Worm (Caenorhabditis elegans) whole organism, young adult: ENCODE results near the gene M28.9.
A peak's percentile ranks its signal among the peaks of the same experiment; 100 is the strongest.

Experiments used
- B0035.1 ChIP-seq: sonication (generic microtip); optimal IDR thresholded peaks from 2 replicates; lab custom pipeline; 2016; ENCODE audit warnings: missing genetic modification characterization, mild to moderate bottlenecking, missing compliant biosample characterization, missing genotype, missing genetic modification reagents
- F23B12.7 ChIP-seq: sonication (generic microtip); optimal IDR thresholded peaks from 2 replicates; lab custom pipeline; 2017; ENCODE audit warnings: missing genetic modification characterization, mild to moderate bottlenecking, missing compliant biosample characterization, antibody characterized with exemption, moderate library complexity; ENCODE audit not compliant: insufficient read depth
- F33H1.4 ChIP-seq: fragments of 200-800 bp; sonication (Bioruptor generic); IDR thresholded peaks from 2 replicates; pipeline ENCODE4 v1.3.6; 2022; ENCODE audit warnings: missing genetic modification reagents, missing genetic modification characterization, missing compliant biosample characterization
- F37B4.10 ChIP-seq: fragments of 200-800 bp; sonication (Bioruptor generic); IDR thresholded peaks from 2 replicates; pipeline ENCODE4 v1.3.6; 2022; ENCODE audit warnings: missing genetic modification characterization, missing compliant biosample characterization
- F57C9.4 ChIP-seq: sonication (generic microtip); optimal IDR thresholded peaks from 2 replicates; lab custom pipeline; 2017; ENCODE audit warnings: mild to moderate bottlenecking, missing genetic modification characterization, missing compliant biosample characterization
- Y56A3A.18 ChIP-seq: fragments of 200-800 bp; sonication (Bioruptor generic); IDR thresholded peaks from 2 replicates; pipeline ENCODE4 v1.3.6; 2022; ENCODE audit warnings: missing genetic modification reagents, missing genetic modification characterization, missing compliant biosample characterization
- ama-1 ChIP-seq, 3 experiments: fragments of 150-350 bp in 1 of 3; sonication (generic microtip) in 2 of 3; optimal IDR thresholded peaks; 2 replicates each; lab custom pipeline; 2014 to 2018; ENCODE audit warnings: missing biosample characterization in 2 of 3, missing genetic modification characterization in 2 of 3, missing genetic modification reagents in 2 of 3
- athp-1 ChIP-seq: sonication (generic microtip); optimal IDR thresholded peaks from 2 replicates; lab custom pipeline; 2017; ENCODE audit warnings: mild to moderate bottlenecking, missing genetic modification characterization, missing compliant biosample characterization
- attf-5 ChIP-seq: fragments of 200-800 bp; sonication (Bioruptor generic); optimal IDR thresholded peaks from 2 replicates; lab custom pipeline; 2018; ENCODE audit warnings: mild to moderate bottlenecking, missing genetic modification characterization, missing compliant biosample characterization
- ccch-3 ChIP-seq: fragments of 200-800 bp; sonication (Bioruptor generic); optimal IDR thresholded peaks from 2 replicates; lab custom pipeline; 2018; ENCODE audit warnings: mild to moderate bottlenecking, missing genetic modification characterization, missing compliant biosample characterization
- ceh-100 ChIP-seq: fragments of 200-800 bp; sonication (Bioruptor generic); IDR thresholded peaks from 2 replicates; pipeline ENCODE4 v1.3.6; 2022; ENCODE audit warnings: missing genetic modification reagents, missing genetic modification characterization, missing compliant biosample characterization
- dox-1 ChIP-seq: fragments of 200-800 bp; sonication (Bioruptor generic); IDR thresholded peaks from 2 replicates; pipeline ENCODE4 v1.3.6; 2022; ENCODE audit warnings: missing genetic modification reagents, missing genetic modification characterization, missing compliant biosample characterization
- efl-1 ChIP-seq: fragments of 150-350 bp; optimal IDR thresholded peaks from 2 replicates; lab custom pipeline; 2014; ENCODE audit warnings: missing biosample characterization, missing genetic modification reagents, missing genetic modification characterization
- egl-18 ChIP-seq: fragments of 200-800 bp; sonication (Bioruptor generic); IDR thresholded peaks from 2 replicates; pipeline ENCODE4 v1.3.6; 2022; ENCODE audit warnings: missing genetic modification reagents, missing genetic modification characterization, missing compliant biosample characterization
- ets-4 ChIP-seq: fragments of 200-800 bp; sonication (Bioruptor generic); optimal IDR thresholded peaks from 2 replicates; lab custom pipeline; 2018; ENCODE audit warnings: mild to moderate bottlenecking, missing genetic modification characterization, missing compliant biosample characterization
- him-1 ChIP-seq: sonication (generic microtip); optimal IDR thresholded peaks from 2 replicates; lab custom pipeline; 2016; ENCODE audit warnings: missing genotype, missing genetic modification reagents, missing genetic modification characterization, missing compliant biosample characterization
- hlh-12 ChIP-seq: sonication (generic microtip); optimal IDR thresholded peaks from 2 replicates; lab custom pipeline; 2016; ENCODE audit warnings: missing genetic modification characterization, missing compliant biosample characterization
- hlh-26 ChIP-seq: fragments of 200-800 bp; sonication (Bioruptor generic); conservative IDR thresholded peaks from 2 replicates; pipeline ENCODE4 v1.3.6; 2022; ENCODE audit warnings: missing genetic modification reagents, missing genetic modification characterization, missing compliant biosample characterization
- hmg-1.2 ChIP-seq: fragments of 200-800 bp; sonication (Bioruptor generic); IDR thresholded peaks from 2 replicates; pipeline ENCODE4 v1.3.6; 2022; ENCODE audit warnings: missing genetic modification reagents, missing genetic modification characterization, missing compliant biosample characterization
- lin-26 ChIP-seq: fragments of 200-800 bp; sonication (Bioruptor generic); IDR thresholded peaks from 2 replicates; pipeline ENCODE4 v1.3.6; 2022; ENCODE audit warnings: missing genetic modification reagents, missing genetic modification characterization, missing compliant biosample characterization
- lin-35 ChIP-seq, 3 experiments: fragments of 150-350 bp in 2 of 3; sonication (generic microtip) in 1 of 3; optimal IDR thresholded peaks; 2 replicates each; lab custom pipeline; 2014 to 2018; ENCODE audit warnings: missing biosample characterization in 3 of 3, missing genetic modification characterization in 3 of 3, missing genetic modification reagents in 3 of 3
- lsl-1 ChIP-seq: fragments of 200-800 bp; sonication (Bioruptor generic); optimal IDR thresholded peaks from 2 replicates; lab custom pipeline; 2018; ENCODE audit warnings: mild to moderate bottlenecking, missing genetic modification characterization, moderate library complexity, missing compliant biosample characterization
- madf-3 ChIP-seq: fragments of 200-800 bp; sonication (Bioruptor generic); IDR thresholded peaks from 2 replicates; pipeline ENCODE4 v1.3.6; 2022; ENCODE audit warnings: missing genetic modification reagents, missing genetic modification characterization, missing compliant biosample characterization
- madf-8 ChIP-seq: fragments of 200-800 bp; sonication (Bioruptor generic); conservative IDR thresholded peaks from 2 replicates; pipeline ENCODE4 v1.3.6; 2022; ENCODE audit warnings: missing genetic modification reagents, missing genetic modification characterization, missing compliant biosample characterization
- mcd-1 ChIP-seq: fragments of 200-800 bp; sonication (Bioruptor generic); IDR thresholded peaks from 2 replicates; pipeline ENCODE4 v1.3.6; 2022; ENCODE audit warnings: missing genetic modification reagents, missing genetic modification characterization, missing compliant biosample characterization
- nfya-2 ChIP-seq: fragments of 200-800 bp; sonication (Bioruptor generic); IDR thresholded peaks from 2 replicates; pipeline ENCODE4 v1.3.6; 2022; ENCODE audit warnings: missing genetic modification reagents, missing genetic modification characterization, missing compliant biosample characterization
- nhr-80 ChIP-seq: sonication (generic microtip); optimal IDR thresholded peaks from 2 replicates; lab custom pipeline; 2016; ENCODE audit warnings: missing genetic modification characterization, missing compliant biosample characterization
- pbrm-1 ChIP-seq: fragments of 200-800 bp; sonication (Bioruptor generic); IDR thresholded peaks from 2 replicates; pipeline ENCODE4 v1.3.6; 2022; ENCODE audit warnings: missing genetic modification reagents, missing genetic modification characterization, missing compliant biosample characterization
- rcor-1 ChIP-seq: fragments of 200-800 bp; sonication (Bioruptor generic); IDR thresholded peaks from 2 replicates; pipeline ENCODE4 v1.3.6; 2022; ENCODE audit warnings: missing genetic modification reagents, missing genetic modification characterization, missing compliant biosample characterization
- snpc-3.4 ChIP-seq: sonication (generic microtip); optimal IDR thresholded peaks from 2 replicates; lab custom pipeline; 2017; ENCODE audit warnings: missing genetic modification characterization, mild to moderate bottlenecking, missing compliant biosample characterization, antibody characterized with exemption, moderate library complexity, missing genotype, missing genetic modification reagents
- sptf-2 ChIP-seq: fragments of 200-800 bp; sonication (Bioruptor generic); optimal IDR thresholded peaks from 2 replicates; lab custom pipeline; 2018; ENCODE audit warnings: mild to moderate bottlenecking, missing genetic modification characterization, missing compliant biosample characterization
- tbp1 ChIP-seq: fragments of 200-800 bp; sonication (Bioruptor generic); optimal IDR thresholded peaks from 2 replicates; lab custom pipeline; 2018; ENCODE audit warnings: mild to moderate bottlenecking, missing genetic modification characterization, missing compliant biosample characterization
- unc-62 ChIP-seq: fragments of 150-350 bp; optimal IDR thresholded peaks from 2 replicates; lab custom pipeline; 2014; ENCODE audit warnings: missing biosample characterization, missing genetic modification reagents, missing genetic modification characterization
- ztf-6 ChIP-seq: fragments of 200-800 bp; sonication (Bioruptor generic); IDR thresholded peaks from 2 replicates; pipeline ENCODE4 v1.3.6; 2022; ENCODE audit warnings: missing genetic modification reagents, missing genetic modification characterization, missing compliant biosample characterization

The M28.9 gene

ce11 chrII:10605512-10605911 is 33.7 kb upstream of the M28.9 start, which contains the start of gene taf-13:
Gene taf-13 (minus strand): TSS chrII:10605612.
- no peak for TF ChIP-seq egl-18 (GFP tag; lab: Robert Waterston, UW)
- TF ChIP-seq snpc-3.4 (tag; lab: Kevin White, UChicago): no peak
- TF ChIP-seq hmg-1.2 (GFP tag; lab: Robert Waterston, UW): no peak
- TF ChIP-seq F57C9.4 (tag; lab: Kevin White, UChicago): no peak
- TF ChIP-seq F37B4.10: no peak
- no peak for TF ChIP-seq madf-3 (GFP tag; lab: Robert Waterston, UW)
- TF ChIP-seq hlh-26: no peak
- TF ChIP-seq nhr-80 (tag; lab: Kevin White, UChicago): no peak
- TF ChIP-seq hlh-12: no peak
- no peak for TF ChIP-seq dox-1 (GFP tag; lab: Robert Waterston, UW)
- TF ChIP-seq unc-62 (GFP tag; lab: Kevin White, UChicago): no peak
- TF ChIP-seq B0035.1: no peak

DNA sequence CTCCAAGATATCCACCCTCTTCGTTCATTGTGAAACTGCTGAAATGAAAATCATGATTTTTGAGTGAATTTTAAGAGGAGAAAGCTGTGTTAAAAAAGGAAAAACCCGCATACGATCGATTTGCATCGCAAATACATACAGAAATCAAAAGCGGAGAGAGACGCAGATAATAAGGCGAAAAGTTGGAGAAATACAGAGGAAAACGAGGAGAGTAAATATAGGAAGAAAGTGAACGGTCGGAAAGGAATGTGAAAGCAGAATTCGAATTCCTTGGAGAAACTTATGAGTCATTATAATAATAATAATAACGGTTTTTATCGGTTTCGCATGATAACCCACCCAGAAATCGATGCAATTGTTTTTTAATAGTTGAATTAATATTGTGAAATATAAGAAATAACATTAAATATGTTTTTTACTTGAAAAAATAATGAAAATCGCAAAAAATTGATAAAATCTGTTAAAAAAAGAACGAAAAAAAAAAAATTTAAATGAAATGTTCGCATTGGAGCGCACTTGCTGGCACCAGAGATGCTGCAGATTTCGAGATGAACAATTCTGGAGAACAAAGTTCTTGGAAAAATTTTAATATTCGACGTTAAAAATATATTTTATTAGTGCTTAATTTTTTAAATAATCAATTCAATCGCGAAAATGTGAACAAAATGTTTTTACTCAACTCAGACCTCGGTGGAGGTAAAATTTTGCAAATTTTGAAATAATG is 31.8 kb upstream of the M28.9 start, which contains the start of gene ccm-3:
ccm-3 (minus strand) TSS at position 38 of the 724 bp plus-strand sequence.
- peak; percentile 79 for TF ChIP-seq attf-5 (GFP tag; lab: Kevin White, UChicago)
- TF ChIP-seq ama-1 (optimal IDR thresholded peaks at IDR 0.05; lab: Kevin White, UChicago): no peak
- no peak for TF ChIP-seq ama-1 (GFP tag; optimal IDR thresholded peaks at IDR 0.05; lab: Kevin White, UChicago)
- TF ChIP-seq efl-1 (GFP tag; lab: Kevin White, UChicago): peak; percentile 10
- peak; percentile 32; the same call in 1 of the 2 replicates for TF ChIP-seq hmg-1.2 (GFP tag; lab: Robert Waterston, UW)
- TF ChIP-seq F23B12.7 (tag; lab: Kevin White, UChicago): peak; percentile 1
- TF ChIP-seq lin-35 (GFP tag; optimal IDR thresholded peaks at IDR 0.05; lab: Kevin White, UChicago): peak in 1 of 3 experiments; percentile 36
- TF ChIP-seq mcd-1: peak; percentile 84
- TF ChIP-seq nhr-80 (tag; lab: Kevin White, UChicago): peak; percentile 32
- TF ChIP-seq hlh-26: no peak
- TF ChIP-seq ceh-100 (GFP tag; lab: Robert Waterston, UW): peak; percentile 69; the same call in 1 of the 2 replicates

ce11 chrII:10608821-10609220 is 30.4 kb upstream of the M28.9 start:
- TF ChIP-seq him-1 (tag; lab: Kevin White, UChicago) (no peak), nfya-2 (GFP tag; lab: Robert Waterston, UW) (no peak), lin-26 (GFP tag; lab: Robert Waterston, UW) (no peak), hmg-1.2 (GFP tag; lab: Robert Waterston, UW) (no peak), ets-4 (GFP tag; lab: Kevin White, UChicago) (no peak), athp-1 (tag; lab: Kevin White, UChicago) (no peak), attf-5 (GFP tag; lab: Kevin White, UChicago) (no peak), pbrm-1 (GFP tag; lab: Robert Waterston, UW) (no peak), ccch-3 (no peak), ztf-6 (GFP tag; lab: Robert Waterston, UW) (no peak), egl-18 (GFP tag; lab: Robert Waterston, UW) (no peak), tbp1 (no peak), rcor-1 (no peak), efl-1 (GFP tag; lab: Kevin White, UChicago) (no peak), Y56A3A.18 (no peak), F33H1.4 (GFP tag; lab: Robert Waterston, UW) (no peak), lsl-1 (GFP tag; lab: Kevin White, UChicago) (no peak), madf-8 (GFP tag; lab: Robert Waterston, UW) (no peak), sptf-2 (no peak)
